Fruit fly (Drosophila melanogaster) whole organism, embryonic: Measurements from ENCODE around the gene LanB2.
A peak's percentile ranks its signal among the peaks of the same experiment; 100 is the strongest.

ENCODE experiments used
- Aef1 ChIP-seq: fragments of 200-800 bp; sonication (Bioruptor generic); IDR thresholded peaks from 3 replicates; pipeline ENCODE4 v1.3.6; 2022; ENCODE audit warnings: missing biosample characterization, missing genetic modification characterization
- CG1024 ChIP-seq: fragments of 200-800 bp; sonication (Bioruptor generic); IDR thresholded peaks from 2 replicates; pipeline ENCODE4 v1.3.6; 2022; ENCODE audit warnings: missing biosample characterization, missing genetic modification characterization
- CG10959 ChIP-seq: fragments of 200-800 bp; sonication (Bioruptor generic); IDR thresholded peaks from 2 replicates; pipeline ENCODE4 v1.3.6; 2022; ENCODE audit warnings: missing biosample characterization, missing genetic modification characterization
- CG11504 ChIP-seq: fragments of 200-800 bp; sonication (Bioruptor generic); optimal IDR thresholded peaks from 3 replicates; lab custom pipeline; 2019; ENCODE audit warnings: missing biosample characterization, mild to moderate bottlenecking, missing genetic modification characterization, moderate library complexity
- CG12104 ChIP-seq: fragments of 200-800 bp; sonication (Bioruptor generic); optimal IDR thresholded peaks from 3 replicates; lab custom pipeline; 2016; ENCODE audit warnings: missing biosample characterization, missing genetic modification characterization
- CG13894 ChIP-seq: fragments of 200-800 bp; sonication (Bioruptor generic); optimal IDR thresholded peaks from 3 replicates; lab custom pipeline; 2018; ENCODE audit warnings: missing biosample characterization, mild to moderate bottlenecking, missing genetic modification characterization, moderate library complexity
- CG14860 ChIP-seq: fragments of 200-800 bp; sonication (Bioruptor generic); IDR thresholded peaks from 3 replicates; pipeline ENCODE4 v1.3.6; 2022; ENCODE audit warnings: missing biosample characterization, missing genetic modification characterization; ENCODE audit not compliant: partially characterized antibody
- CG15011 ChIP-seq: fragments of 200-800 bp; sonication (Bioruptor generic); optimal IDR thresholded peaks from 3 replicates; lab custom pipeline; 2018; ENCODE audit warnings: missing biosample characterization, mild to moderate bottlenecking, missing genetic modification characterization
- CG15601 ChIP-seq: fragments of 200-800 bp; sonication (Bioruptor generic); optimal IDR thresholded peaks from 3 replicates; lab custom pipeline; 2019; ENCODE audit warnings: missing biosample characterization, mild to moderate bottlenecking, missing genetic modification characterization, moderate library complexity
- CG15696 ChIP-seq: fragments of 200-800 bp; sonication (Bioruptor generic); optimal IDR thresholded peaks from 2 replicates; lab custom pipeline; 2019; ENCODE audit warnings: missing biosample characterization, mild to moderate bottlenecking, missing genetic modification characterization, moderate library complexity
- CG16815 ChIP-seq: fragments of 200-800 bp; sonication (Bioruptor generic); optimal IDR thresholded peaks from 3 replicates; lab custom pipeline; 2017; ENCODE audit warnings: missing biosample characterization, mild to moderate bottlenecking, missing genetic modification characterization
- CG17612 ChIP-seq: fragments of 200-800 bp; sonication (Bioruptor generic); IDR thresholded peaks from 2 replicates; pipeline ENCODE4 v1.3.6; 2022; ENCODE audit warnings: missing biosample characterization, missing genetic modification characterization
- CG17802 ChIP-seq: fragments of 200-800 bp; sonication (Bioruptor generic); optimal IDR thresholded peaks from 2 replicates; lab custom pipeline; 2018; ENCODE audit warnings: missing biosample characterization, mild to moderate bottlenecking, missing genetic modification characterization, moderate library complexity
- CG17829 ChIP-seq: fragments of 200-800 bp; optimal IDR thresholded peaks from 2 replicates; lab custom pipeline; 2019; ENCODE audit warnings: missing biosample characterization, mild to moderate bottlenecking, missing genetic modification characterization, moderate library complexity
- CG18619 ChIP-seq: fragments of 200-800 bp; sonication (Bioruptor generic); optimal IDR thresholded peaks from 3 replicates; lab custom pipeline; 2017; ENCODE audit warnings: missing biosample characterization, mild to moderate bottlenecking, missing genetic modification characterization
- CG3995 ChIP-seq: fragments of 200-800 bp; sonication (Bioruptor generic); optimal IDR thresholded peaks from 3 replicates; lab custom pipeline; 2016; ENCODE audit warnings: missing biosample characterization, missing genetic modification characterization
- CG43689 ChIP-seq: fragments of 200-800 bp; sonication (Bioruptor generic); IDR thresholded peaks from 2 replicates; pipeline ENCODE4 v1.3.6; 2022; ENCODE audit warnings: missing biosample characterization, missing genetic modification characterization
- CG4730 ChIP-seq: fragments of 200-800 bp; sonication (Bioruptor generic); IDR thresholded peaks from 2 replicates; pipeline ENCODE4 v1.3.6; 2022; ENCODE audit warnings: missing biosample characterization, missing genetic modification characterization
- CG6254 ChIP-seq: fragments of 200-800 bp; sonication (Bioruptor generic); optimal IDR thresholded peaks from 3 replicates; lab custom pipeline; 2017; ENCODE audit warnings: mild to moderate bottlenecking, missing biosample characterization, missing genetic modification reagents, missing genetic modification characterization
- CG6689 ChIP-seq: fragments of 200-800 bp; sonication (Bioruptor generic); IDR thresholded peaks from 2 replicates; pipeline ENCODE4 v1.3.6; 2022; ENCODE audit warnings: missing biosample characterization, missing genetic modification characterization
- CG7372 ChIP-seq: fragments of 200-800 bp; sonication (Bioruptor generic); IDR thresholded peaks from 2 replicates; pipeline ENCODE4 v1.3.6; 2022; ENCODE audit warnings: missing biosample characterization, missing genetic modification characterization
- CG7928 ChIP-seq: fragments of 200-800 bp; sonication (Bioruptor generic); optimal IDR thresholded peaks from 2 replicates; lab custom pipeline; 2017; ENCODE audit warnings: missing biosample characterization, mild to moderate bottlenecking, missing genetic modification characterization
- CG8944 ChIP-seq: fragments of 200-800 bp; sonication (Bioruptor generic); optimal IDR thresholded peaks from 3 replicates; lab custom pipeline; 2016; ENCODE audit warnings: missing biosample characterization, missing genetic modification characterization
- CkIIα-i1 ChIP-seq: fragments of 200-800 bp; sonication (Bioruptor generic); IDR thresholded peaks from 2 replicates; pipeline ENCODE4 v1.3.6; 2022; ENCODE audit warnings: missing biosample characterization, missing genetic modification characterization
- Dfd ChIP-seq, 2 experiments: fragments of >200 bp; optimal IDR thresholded peaks; 2 replicates each; lab custom pipeline; 2017; ENCODE audit warnings: missing biosample characterization in 2 of 2, missing genetic modification characterization in 2 of 2
- Dip3 ChIP-seq: fragments of 200-800 bp; sonication (Bioruptor generic); optimal IDR thresholded peaks from 3 replicates; lab custom pipeline; 2016; ENCODE audit warnings: missing biosample characterization, missing genetic modification characterization
- E2f1 ChIP-seq: fragments of 200-800 bp; sonication (Bioruptor generic); IDR thresholded peaks from 2 replicates; pipeline ENCODE4 v1.3.6; 2022; ENCODE audit warnings: missing biosample characterization, missing genetic modification characterization
- Ets97D ChIP-seq: fragments of 200-800 bp; sonication (Bioruptor generic); optimal IDR thresholded peaks from 3 replicates; lab custom pipeline; 2016; ENCODE audit warnings: missing biosample characterization, missing genetic modification characterization
- HLH54F ChIP-seq: fragments of 200-800 bp; sonication (Bioruptor generic); optimal IDR thresholded peaks from 3 replicates; lab custom pipeline; 2016; ENCODE audit warnings: missing biosample characterization, missing genetic modification characterization
- Hmx ChIP-seq: fragments of 200-800 bp; sonication (Bioruptor generic); optimal IDR thresholded peaks from 2 replicates; lab custom pipeline; 2016; ENCODE audit warnings: missing biosample characterization, missing genetic modification characterization
- Jarid2 ChIP-seq: fragments of 200-800 bp; sonication (Bioruptor generic); optimal IDR thresholded peaks from 3 replicates; lab custom pipeline; 2017; ENCODE audit warnings: mild to moderate bottlenecking, missing biosample characterization, missing genetic modification reagents, missing genetic modification characterization
- Lim3 ChIP-seq: fragments of 200-800 bp; sonication (Bioruptor generic); IDR thresholded peaks from 2 replicates; pipeline ENCODE4 v1.3.6; 2022; ENCODE audit warnings: missing biosample characterization, missing genetic modification characterization
- MESR4 ChIP-seq: fragments of 200-800 bp; sonication (Bioruptor generic); optimal IDR thresholded peaks from 2 replicates; lab custom pipeline; 2018; ENCODE audit warnings: missing biosample characterization, mild to moderate bottlenecking, missing genetic modification characterization, moderate library complexity
- Mrtf ChIP-seq: fragments of 200-800 bp; sonication (Bioruptor generic); IDR thresholded peaks from 3 replicates; pipeline ENCODE4 v1.3.6; 2022; ENCODE audit warnings: missing biosample characterization, missing genetic modification characterization
- br ChIP-seq: fragments of >200 bp; optimal IDR thresholded peaks from 2 replicates; lab custom pipeline; 2017
- chif ChIP-seq, 2 experiments: fragments of 200-800 bp; sonication (Bioruptor generic); optimal IDR thresholded peaks; 3 replicates each; lab custom pipeline; 2016; ENCODE audit warnings: missing biosample characterization in 2 of 2, missing genetic modification characterization in 2 of 2
- disco-r ChIP-seq: fragments of 200-800 bp; sonication (Bioruptor generic); optimal IDR thresholded peaks from 2 replicates; lab custom pipeline; 2016; ENCODE audit warnings: missing biosample characterization, missing genetic modification characterization
- dm ChIP-seq: fragments of 200-800 bp; sonication (Bioruptor generic); optimal IDR thresholded peaks from 3 replicates; lab custom pipeline; 2016; ENCODE audit warnings: missing biosample characterization, missing genetic modification characterization
- dmrt11E ChIP-seq: fragments of 200-800 bp; sonication (Bioruptor generic); optimal IDR thresholded peaks from 3 replicates; lab custom pipeline; 2018; ENCODE audit warnings: missing biosample characterization, mild to moderate bottlenecking, missing genetic modification characterization, moderate library complexity
- dpn ChIP-seq, 2 experiments: fragments of 200-800 bp; sonication (Bioruptor generic); optimal IDR thresholded peaks; 3 replicates each; lab custom pipeline; 2016; ENCODE audit warnings: missing biosample characterization in 2 of 2, missing genetic modification characterization in 2 of 2
- eve ChIP-seq, 2 experiments: fragments of >200 bp; optimal IDR thresholded peaks; 2 replicates each; lab custom pipeline; 2017; ENCODE audit warnings: missing biosample characterization in 2 of 2, missing genetic modification characterization in 2 of 2
- gcm ChIP-seq: fragments of 200-800 bp; sonication (Bioruptor generic); optimal IDR thresholded peaks from 2 replicates; lab custom pipeline; 2019; ENCODE audit warnings: missing biosample characterization, mild to moderate bottlenecking, missing genetic modification characterization, moderate library complexity
- gcm2 ChIP-seq: fragments of 200-800 bp; sonication (Bioruptor generic); optimal IDR thresholded peaks from 2 replicates; lab custom pipeline; 2016; ENCODE audit warnings: missing biosample characterization, missing genetic modification characterization
- gsb ChIP-seq: fragments of 200-800 bp; sonication (Bioruptor generic); IDR thresholded peaks from 2 replicates; pipeline ENCODE4 v1.3.6; 2022; ENCODE audit warnings: missing biosample characterization, missing genetic modification characterization
- ken ChIP-seq: fragments of 200-800 bp; sonication (Bioruptor generic); IDR thresholded peaks from 3 replicates; pipeline ENCODE4 v1.3.6; 2022; ENCODE audit warnings: missing biosample characterization, missing genetic modification characterization
- kni ChIP-seq: fragments of 200-800 bp; sonication (Bioruptor generic); optimal IDR thresholded peaks from 3 replicates; lab custom pipeline; 2017; ENCODE audit warnings: mild to moderate bottlenecking, missing biosample characterization, missing genetic modification reagents, missing genetic modification characterization
- peb ChIP-seq: fragments of 200-800 bp; sonication (Bioruptor generic); IDR thresholded peaks from 2 replicates; pipeline ENCODE4 v1.3.6; 2022; ENCODE audit warnings: missing biosample characterization, missing genetic modification characterization
- pros ChIP-seq: fragments of 200-800 bp; sonication (Bioruptor generic); optimal IDR thresholded peaks from 3 replicates; lab custom pipeline; 2019; ENCODE audit warnings: missing biosample characterization, mild to moderate bottlenecking, missing genetic modification characterization, moderate library complexity
- run ChIP-seq: fragments of 200-800 bp; sonication (Bioruptor generic); optimal IDR thresholded peaks from 3 replicates; lab custom pipeline; 2018; ENCODE audit warnings: missing biosample characterization, mild to moderate bottlenecking, missing genetic modification characterization
- slbo ChIP-seq: fragments of 200-800 bp; sonication (Bioruptor generic); IDR thresholded peaks from 2 replicates; pipeline ENCODE4 v1.3.6; 2022; ENCODE audit warnings: missing biosample characterization, missing genetic modification characterization
- vvl ChIP-seq: fragments of 200-800 bp; sonication (Bioruptor generic); IDR thresholded peaks from 2 replicates; pipeline ENCODE4 v1.3.6; 2022; ENCODE audit warnings: missing biosample characterization, missing genetic modification characterization

LanB2 gene

dm6 chr3L:9613960-9614588, 640 bp upstream of the LanB2 start (continued):
- TF ChIP-seq CG3995 (GFP tag; lab: Kevin White, UChicago) (no peak), CkIIα-i1 (GFP tag; lab: Robert Waterston, UW) (no peak), CG17612 (GFP tag; lab: Robert Waterston, UW) (0 out of 2 replicates have a peak, but pooled peaks have one; percentile 15), CG6254 (GFP tag; lab: Kevin White, UChicago) (no peak), MESR4 (GFP tag; lab: Kevin White, UChicago) (no peak), CG13894 (peak; percentile 13), kni (no peak), CG16815 (GFP tag; lab: Kevin White, UChicago) (no peak), run (no peak), ken (GFP tag; lab: Robert Waterston, UW) (peak; percentile 68; the same call in 2 of the 3 replicates), CG15011 (GFP tag; lab: Kevin White, UChicago) (no peak), CG11504 (no peak), gsb (GFP tag; lab: Robert Waterston, UW) (no peak), Dip3 (GFP tag; lab: Kevin White, UChicago) (no peak), pros (GFP tag; lab: Kevin White, UChicago) (no peak), CG17802 (tag; lab: Kevin White, UChicago) (peak; percentile 44), CG14860 (GFP tag; lab: Robert Waterston, UW) (no peak), disco-r (no peak), Dfd (GFP tag; optimal IDR thresholded peaks at IDR 0.05; lab: Kevin White, UChicago) (peak in 1 of 2 experiments; percentile 72), dmrt11E (no peak), eve (GFP tag; optimal IDR thresholded peaks at IDR 0.05; lab: Kevin White, UChicago) (no peak), Lim3 (GFP tag; lab: Robert Waterston, UW) (no peak), CG10959 (GFP tag; lab: Robert Waterston, UW) (no peak), CG12104 (no peak), dm (no peak), HLH54F (no peak), br (lab: Kevin White, UChicago) (no peak), CG18619 (no peak), CG6689 (GFP tag; lab: Robert Waterston, UW) (no peak), vvl (GFP tag; lab: Robert Waterston, UW) (peak; percentile 50; the same call in 1 of the 2 replicates), Aef1 (GFP tag; lab: Robert Waterston, UW) (peak; percentile 31; the same call in 1 of the 3 replicates), chif (GFP tag; optimal IDR thresholded peaks at IDR 0.05; lab: Kevin White, UChicago) (no peak), CG43689 (GFP tag; lab: Robert Waterston, UW) (no peak), slbo (GFP tag; lab: Robert Waterston, UW) (peak; percentile 89), CG7928 (GFP tag; lab: Kevin White, UChicago) (no peak), CG15696 (tag; lab: Kevin White, UChicago) (no peak), CG4730 (GFP tag; lab: Robert Waterston, UW) (no peak), E2f1 (GFP tag; lab: Robert Waterston, UW) (no peak), Hmx (no peak), Ets97D (GFP tag; lab: Kevin White, UChicago) (peak; percentile 15), gcm2 (GFP tag; lab: Kevin White, UChicago) (no peak), CG15601 (no peak), Jarid2 (peak; percentile 14), CG1024 (GFP tag; lab: Robert Waterston, UW) (no peak), Mrtf (GFP tag; lab: Robert Waterston, UW) (no peak; the same call in 2 of the 3 replicates), CG7372 (GFP tag; lab: Robert Waterston, UW) (peak; percentile 42; the same call in 1 of the 2 replicates), peb (GFP tag; lab: Robert Waterston, UW) (no peak), CG8944 (GFP tag; lab: Kevin White, UChicago) (no peak), CG17829 (tag; lab: Kevin White, UChicago) (no peak), gcm (no peak), dpn (GFP tag; optimal IDR thresholded peaks at IDR 0.05; lab: Kevin White, UChicago) (no peak)
